Worm (Caenorhabditis elegans): ENCODE results near the gene C52B9.4.
A peak's percentile ranks its signal among the peaks of the same experiment; 100 is the strongest.

Gene C52B9.4

ce11 chrX:4248417-4248816, 12.0 kb upstream of the C52B9.4 start:
- no peak for TF ChIP-seq nfyb-1 (GFP tag; IDR thresholded peaks at IDR 0.05)
- no peak for TF ChIP-seq let-607 (tag; optimal IDR thresholded peaks at IDR 0.05)
- TF ChIP-seq nhr-80 (tag; optimal IDR thresholded peaks at IDR 0.05), result peak; percentile 10

ce11 chrX:4248949-4249348, 11.5 kb upstream of the C52B9.4 start, which contains the start of gene hlh-13:
hlh-13 (plus strand) TSS chrX:4249249.
- TF ChIP-seq ccch-3 (GFP tag; optimal IDR thresholded peaks at IDR 0.05), result no peak
- no peak for TF ChIP-seq aptf-3 (GFP tag; IDR thresholded peaks at IDR 0.05)
- no peak for TF ChIP-seq unc-62 (GFP tag; optimal IDR thresholded peaks at IDR 0.05)
- TF ChIP-seq egrh-3 (GFP tag; IDR thresholded peaks at IDR 0.05), result no peak
- no peak for TF ChIP-seq Y53G8AR.9 (GFP tag; conservative IDR thresholded peaks at IDR 0.05)
- TF ChIP-seq ztf-22 (GFP tag; optimal IDR thresholded peaks at IDR 0.05), result no peak
- no peak for TF ChIP-seq repo-1 (tag; optimal IDR thresholded peaks at IDR 0.05)
- no peak for TF ChIP-seq ztf-6 (GFP tag; IDR thresholded peaks at IDR 0.05)
- TF ChIP-seq sea-2 (GFP tag; IDR thresholded peaks at IDR 0.05), result no peak
- TF ChIP-seq D2030.7 (GFP tag; IDR thresholded peaks at IDR 0.05), result no peak

- TF ChIP-seq dox-1 (GFP tag; IDR thresholded peaks at IDR 0.05), result no peak
- TF ChIP-seq fkh-3 (tag; optimal IDR thresholded peaks at IDR 0.05), result no peak
- no peak for TF ChIP-seq snpc-1.3 (tag; optimal IDR thresholded peaks at IDR 0.05; ENCODE audit: insufficient read depth)
- no peak for TF ChIP-seq T26A5.8 (tag; optimal IDR thresholded peaks at IDR 0.05)
- TF ChIP-seq sptf-2 (GFP tag; optimal IDR thresholded peaks at IDR 0.05), result no peak
- no peak for TF ChIP-seq pbrm-1 (GFP tag; IDR thresholded peaks at IDR 0.05)
- no peak for TF ChIP-seq atf-7 (tag; optimal IDR thresholded peaks at IDR 0.05)
- TF ChIP-seq F57C9.4 (tag; optimal IDR thresholded peaks at IDR 0.05), result no peak
- no peak for TF ChIP-seq bed-1 (GFP tag; IDR thresholded peaks at IDR 0.05)
- no peak for TF ChIP-seq lsl-1 (GFP tag; optimal IDR thresholded peaks at IDR 0.05)
- TF ChIP-seq sea-2 (GFP tag; IDR thresholded peaks at IDR 0.05), result no peak
- TF ChIP-seq F22D6.2 (tag; optimal IDR thresholded peaks at IDR 0.05), result no peak
- no peak for TF ChIP-seq ceh-91 (GFP tag; IDR thresholded peaks at IDR 0.05)
- no peak for TF ChIP-seq mcd-1 (GFP tag; IDR thresholded peaks at IDR 0.05)
- no peak for TF ChIP-seq attf-5 (GFP tag; optimal IDR thresholded peaks at IDR 0.05)
- TF ChIP-seq die-1 (tag; optimal IDR thresholded peaks at IDR 0.05), result no peak
- no peak for TF ChIP-seq zfh-2 (GFP tag; conservative IDR thresholded peaks at IDR 0.05)
- no peak for TF ChIP-seq nhr-179 (tag; optimal IDR thresholded peaks at IDR 0.05)
- no peak for TF ChIP-seq efl-1 (GFP tag; optimal IDR thresholded peaks at IDR 0.05)
These were observed 8.4 kb upstream of the C52B9.4 start, which contains the start of gene srv-5 for ce11 chrX:4252047-4252446. srv-5 (plus strand) TSS chrX:4252347.

ce11 chrX:4254782-4255181, 5.7 kb upstream of the C52B9.4 start, which contains the start of gene taf-11.1:
taf-11.1 (plus strand) TSS chrX:4255170.
- TF ChIP-seq atf-7 (tag; optimal IDR thresholded peaks at IDR 0.05) (no peak), hmg-1.2 (GFP tag; IDR thresholded peaks at IDR 0.05) (peak; percentile 33; the same call in 1 of the 2 replicates), madf-6 (GFP tag; IDR thresholded peaks at IDR 0.05) (no peak), nhr-80 (tag; optimal IDR thresholded peaks at IDR 0.05) (peak; percentile 44), F57C9.4 (tag; optimal IDR thresholded peaks at IDR 0.05) (no peak), aptf-2 (GFP tag; conservative IDR thresholded peaks at IDR 0.05) (no peak), ceh-27 (GFP tag; optimal IDR thresholded peaks at IDR 0.05) (peak; percentile 3), dox-1 (GFP tag; IDR thresholded peaks at IDR 0.05) (0 out of 2 replicates have a peak, but pooled peaks have one; percentile 8)

Data from whole organism, young adult.